Worm (Caenorhabditis elegans): Measurements from ENCODE around the gene kin-15.
"Not testable (repeated sequence)": the region's sequence is repeated elsewhere in the genome, so short reads cannot be mapped to it uniquely, and the experiment has no call there.

The kin-15 gene

ce11 chrII:9452172-9452571 is 18.7 kb upstream of the kin-15 start, which contains the start of gene R09D1.12:
R09D1.12 (minus strand) TSS chrII:9452272.
- TF ChIP-seq nhr-28 (tag; optimal IDR thresholded peaks at IDR 0.05); hlh-1 (tag; optimal IDR thresholded peaks at IDR 0.05); tbx-8 (GFP tag; optimal IDR thresholded peaks at IDR 0.05): not testable (repeated sequence)

ce11 chrII:9447965-9448364 is 14.5 kb upstream of the kin-15 start, which contains the start of gene chil-18:
chil-18 (plus strand) TSS chrII:9448265.
- no peak for TF ChIP-seq elt-1 (tag; optimal IDR thresholded peaks at IDR 0.05; ENCODE audit: borderline replicate concordance, insufficient read depth)

ce11 chrII:9445368-9445767 is 11.9 kb upstream of the kin-15 start, which contains the start of gene R09D1.13:
R09D1.13 (minus strand) TSS chrII:9445468.
- TF ChIP-seq nhr-76 (tag; optimal IDR thresholded peaks at IDR 0.05): no peak
- no peak for TF ChIP-seq mls-2 (tag; optimal IDR thresholded peaks at IDR 0.05)

ce11 chrII:9443522-9443921 is 10.0 kb upstream of the kin-15 start, which contains the start of gene chil-15:
chil-15 (minus strand) TSS chrII:9443622.
- TF ChIP-seq mab-5 (tag; optimal IDR thresholded peaks at IDR 0.05): no peak
- TF ChIP-seq unc-62 (GFP tag; optimal IDR thresholded peaks at IDR 0.05): no peak
- TF ChIP-seq sptf-1 (tag; optimal IDR thresholded peaks at IDR 0.05): no peak
- TF ChIP-seq nhr-237 (tag; optimal IDR thresholded peaks at IDR 0.05): no peak
- TF ChIP-seq snpc-4 (tag; optimal IDR thresholded peaks at IDR 0.05): no peak
- TF ChIP-seq blmp-1 (tag; optimal IDR thresholded peaks at IDR 0.05): no peak
- no peak for TF ChIP-seq M03D4.4 (tag; optimal IDR thresholded peaks at IDR 0.05)
- TF ChIP-seq unc-120 (tag; optimal IDR thresholded peaks at IDR 0.05; ENCODE audit: poor library complexity, severe bottlenecking): no peak

ce11 chrII:9441838-9442237 is 8.3 kb upstream of the kin-15 start, which contains the start of gene chil-16:
chil-16 (minus strand) TSS chrII:9441938.
- no peak for TF ChIP-seq lsy-2 (tag; optimal IDR thresholded peaks at IDR 0.05)
- no peak for TF ChIP-seq nhr-76 (tag; optimal IDR thresholded peaks at IDR 0.05)

ce11 chrII:9440060-9440459 is 6.6 kb upstream of the kin-15 start, which contains the start of gene chil-17:
chil-17 (minus strand) TSS chrII:9440160.
- no peak for TF ChIP-seq unc-62 (GFP tag; optimal IDR thresholded peaks at IDR 0.05)
- no peak for TF ChIP-seq flh-1 (GFP tag; optimal IDR thresholded peaks at IDR 0.05)
- no peak for TF ChIP-seq mls-2 (tag; optimal IDR thresholded peaks at IDR 0.05)
- TF ChIP-seq snpc-4 (tag; optimal IDR thresholded peaks at IDR 0.05): no peak
- TF ChIP-seq M03D4.4 (tag; optimal IDR thresholded peaks at IDR 0.05): no peak
- TF ChIP-seq tbx-8 (GFP tag; optimal IDR thresholded peaks at IDR 0.05): no peak
- no peak for TF ChIP-seq pha-4 (tag; optimal IDR thresholded peaks at IDR 0.05)
- TF ChIP-seq sem-2 (GFP tag; optimal IDR thresholded peaks at IDR 0.05): no peak
- no peak for TF ChIP-seq blmp-1 (tag; optimal IDR thresholded peaks at IDR 0.05)
- TF ChIP-seq nhr-237 (tag; optimal IDR thresholded peaks at IDR 0.05): no peak
- TF ChIP-seq unc-120 (tag; optimal IDR thresholded peaks at IDR 0.05; ENCODE audit: poor library complexity, severe bottlenecking): no peak
- TF ChIP-seq ceh-83 (GFP tag; optimal IDR thresholded peaks at IDR 0.05): no peak
- TF ChIP-seq ces-1 (GFP tag; optimal IDR thresholded peaks at IDR 0.05): no peak
- TF ChIP-seq lin-13 (tag; optimal IDR thresholded peaks at IDR 0.05): no peak
- TF ChIP-seq mab-5 (tag; optimal IDR thresholded peaks at IDR 0.05): no peak
- no peak for TF ChIP-seq zip-8 (tag; optimal IDR thresholded peaks at IDR 0.05)
- TF ChIP-seq nhr-28 (tag; optimal IDR thresholded peaks at IDR 0.05): no peak
- no peak for TF ChIP-seq lsy-2 (tag; optimal IDR thresholded peaks at IDR 0.05)

ce11 chrII:9438853-9439252 is 5.3 kb upstream of the kin-15 start:
- TF ChIP-seq drap-1 (GFP tag; optimal IDR thresholded peaks at IDR 0.05): no peak
- TF ChIP-seq flh-1 (GFP tag; optimal IDR thresholded peaks at IDR 0.05): no peak
- TF ChIP-seq ztf-11 (tag; optimal IDR thresholded peaks at IDR 0.05): no peak

- TF ChIP-seq cnd-1 (tag; optimal IDR thresholded peaks at IDR 0.05) (no peak), unc-62 (GFP tag; optimal IDR thresholded peaks at IDR 0.05) (no peak)
These were observed 4.7 kb upstream of the kin-15 start, which contains the start of gene chil-13 for ce11 chrII:9438227-9438626. chil-13 (minus strand) TSS chrII:9438327.
